Fruit fly (Drosophila melanogaster) whole organism, embryonic: ENCODE data around the gene cbt.

Experiments
- BtbVII ChIP-seq: fragments of 200-800 bp; sonication (Bioruptor generic); optimal IDR thresholded peaks from 3 replicates; lab custom pipeline; 2017; ENCODE audit warnings: missing biosample characterization, mild to moderate bottlenecking, missing genetic modification characterization
- CG10543 ChIP-seq: fragments of 200-800 bp; sonication (Bioruptor generic); optimal IDR thresholded peaks from 3 replicates; lab custom pipeline; 2017; ENCODE audit warnings: missing biosample characterization, mild to moderate bottlenecking, missing genetic modification characterization, moderate library complexity
- CG11723 ChIP-seq: fragments of 200-800 bp; sonication (Bioruptor generic); optimal IDR thresholded peaks from 2 replicates; lab custom pipeline; 2017; ENCODE audit warnings: missing biosample characterization, mild to moderate bottlenecking, missing genetic modification characterization
- CG13296 ChIP-seq: fragments of 200-800 bp; sonication (Bioruptor generic); optimal IDR thresholded peaks from 3 replicates; lab custom pipeline; 2018; ENCODE audit warnings: missing biosample characterization, mild to moderate bottlenecking, missing genetic modification characterization
- CG14014 ChIP-seq: fragments of 200-800 bp; sonication (Bioruptor generic); IDR thresholded peaks from 2 replicates; pipeline ENCODE4 v1.3.6; 2022; ENCODE audit warnings: missing biosample characterization, missing genetic modification characterization
- CG14050 ChIP-seq: fragments of 200-800 bp; sonication (Bioruptor generic); IDR thresholded peaks from 3 replicates; pipeline ENCODE4 v1.3.6; 2022; ENCODE audit warnings: missing biosample characterization, missing genetic modification characterization
- CG15269 ChIP-seq: fragments of 200-800 bp; sonication (Bioruptor generic); optimal IDR thresholded peaks from 2 replicates; lab custom pipeline; 2018; ENCODE audit warnings: missing biosample characterization, mild to moderate bottlenecking, missing genetic modification characterization, moderate library complexity
- CG17359 ChIP-seq: fragments of 200-800 bp; sonication (Bioruptor generic); optimal IDR thresholded peaks from 3 replicates; lab custom pipeline; 2018; ENCODE audit warnings: missing biosample characterization, mild to moderate bottlenecking, missing genetic modification characterization, moderate library complexity
- CG17385 ChIP-seq: fragments of 200-800 bp; sonication (Bioruptor generic); optimal IDR thresholded peaks from 3 replicates; lab custom pipeline; 2018; ENCODE audit warnings: missing biosample characterization, mild to moderate bottlenecking, missing genetic modification characterization
- CG2202 ChIP-seq: fragments of 200-800 bp; sonication (Bioruptor generic); optimal IDR thresholded peaks from 2 replicates; lab custom pipeline; 2018; ENCODE audit warnings: missing biosample characterization, mild to moderate bottlenecking, missing genetic modification characterization
- CG30403 ChIP-seq: fragments of 200-800 bp; sonication (Bioruptor generic); optimal IDR thresholded peaks from 3 replicates; lab custom pipeline; 2016; ENCODE audit warnings: missing biosample characterization, missing genetic modification characterization
- CG3163 ChIP-seq: fragments of 200-800 bp; sonication (Bioruptor generic); optimal IDR thresholded peaks from 3 replicates; lab custom pipeline; 2016; ENCODE audit warnings: missing biosample characterization, missing genetic modification characterization
- CG32767 ChIP-seq: fragments of 200-800 bp; sonication (Bioruptor generic); IDR thresholded peaks from 2 replicates; pipeline ENCODE4 v1.3.6; 2022; ENCODE audit warnings: missing biosample characterization, missing genetic modification characterization
- CG34422 ChIP-seq: fragments of 200-800 bp; sonication (Bioruptor generic); IDR thresholded peaks from 3 replicates; pipeline ENCODE4 v1.3.6; 2022; ENCODE audit warnings: missing biosample characterization, missing genetic modification characterization
- CG4282 ChIP-seq: fragments of 200-800 bp; sonication (Bioruptor generic); optimal IDR thresholded peaks from 2 replicates; lab custom pipeline; 2016; ENCODE audit warnings: missing biosample characterization, missing genetic modification characterization
- CG6765 ChIP-seq: fragments of 200-800 bp; sonication (Bioruptor generic); optimal IDR thresholded peaks from 3 replicates; lab custom pipeline; 2017; ENCODE audit warnings: missing biosample characterization, mild to moderate bottlenecking, missing genetic modification characterization
- CG7271 ChIP-seq: fragments of 200-800 bp; sonication (Bioruptor generic); optimal IDR thresholded peaks from 2 replicates; lab custom pipeline; 2018; ENCODE audit warnings: missing biosample characterization, mild to moderate bottlenecking, missing genetic modification characterization, moderate library complexity
- CG8281 ChIP-seq: fragments of 200-800 bp; sonication (Bioruptor generic); optimal IDR thresholded peaks from 2 replicates; lab custom pipeline; 2018; ENCODE audit warnings: missing biosample characterization, mild to moderate bottlenecking, missing genetic modification characterization, moderate library complexity
- CrebB ChIP-seq: fragments of 200-800 bp; sonication (Bioruptor generic); optimal IDR thresholded peaks from 3 replicates; lab custom pipeline; 2018; ENCODE audit warnings: missing biosample characterization, mild to moderate bottlenecking, missing genetic modification characterization
- Dip3 ChIP-seq: fragments of 200-800 bp; sonication (Bioruptor generic); optimal IDR thresholded peaks from 3 replicates; lab custom pipeline; 2016; ENCODE audit warnings: missing biosample characterization, missing genetic modification characterization
- E2f1 ChIP-seq: fragments of 200-800 bp; sonication (Bioruptor generic); IDR thresholded peaks from 2 replicates; pipeline ENCODE4 v1.3.6; 2022; ENCODE audit warnings: missing biosample characterization, missing genetic modification characterization
- HHEX ChIP-seq: fragments of 200-800 bp; sonication (Bioruptor generic); optimal IDR thresholded peaks from 3 replicates; lab custom pipeline; 2017; ENCODE audit warnings: missing biosample characterization, mild to moderate bottlenecking, missing genetic modification characterization, missing genetic modification reagents
- Hmr ChIP-seq: fragments of 200-800 bp; sonication (Bioruptor generic); optimal IDR thresholded peaks from 3 replicates; lab custom pipeline; 2017; ENCODE audit warnings: mild to moderate bottlenecking, missing biosample characterization, missing genetic modification reagents, missing genetic modification characterization
- Hr3 ChIP-seq: fragments of 200-800 bp; sonication (Bioruptor generic); optimal IDR thresholded peaks from 3 replicates; lab custom pipeline; 2016; ENCODE audit warnings: missing biosample characterization, missing genetic modification characterization
- Hr51 ChIP-seq, 2 experiments: fragments of 200-800 bp; sonication (Bioruptor generic); optimal IDR thresholded peaks; 2 replicates in 1 of 2; 3 replicates in 1 of 2; lab custom pipeline; 2016 to 2018; ENCODE audit warnings: missing biosample characterization in 2 of 2, missing genetic modification characterization in 2 of 2, mild to moderate bottlenecking in 1 of 2, moderate library complexity in 1 of 2
- Lim3 ChIP-seq: fragments of 200-800 bp; sonication (Bioruptor generic); IDR thresholded peaks from 2 replicates; pipeline ENCODE4 v1.3.6; 2022; ENCODE audit warnings: missing biosample characterization, missing genetic modification characterization
- Max ChIP-seq: fragments of 200-800 bp; sonication (Bioruptor generic); optimal IDR thresholded peaks from 2 replicates; lab custom pipeline; 2016; ENCODE audit warnings: missing biosample characterization, mild to moderate bottlenecking, missing genetic modification characterization
- Med ChIP-seq: fragments of 200-800 bp; sonication (Bioruptor generic); peaks from one replicate; lab custom pipeline; 2016; ENCODE audit warnings: missing biosample characterization, missing genetic modification characterization, mild to moderate bottlenecking, inconsistent platforms, moderate library complexity
- Nf-YA ChIP-seq: fragments of 200-800 bp; sonication (Bioruptor generic); IDR thresholded peaks from 2 replicates; pipeline ENCODE4 v1.3.6; 2022; ENCODE audit warnings: missing biosample characterization, missing genetic modification characterization
- Ptx1 ChIP-seq: fragments of 200-800 bp; sonication (Bioruptor generic); IDR thresholded peaks from 2 replicates; pipeline ENCODE4 v1.3.6; 2022; ENCODE audit warnings: missing biosample characterization, missing genetic modification characterization
- Vsx1 ChIP-seq: fragments of 200-800 bp; sonication (Bioruptor generic); optimal IDR thresholded peaks from 2 replicates; lab custom pipeline; 2017; ENCODE audit warnings: missing biosample characterization, mild to moderate bottlenecking, missing genetic modification characterization, missing genetic modification reagents
- aop ChIP-seq: fragments of 200-800 bp; sonication (Bioruptor generic); IDR thresholded peaks from 2 replicates; pipeline ENCODE4 v1.3.6; 2022; ENCODE audit warnings: missing biosample characterization, missing genetic modification characterization
- crol ChIP-seq: fragments of 200-800 bp; sonication (Bioruptor generic); IDR thresholded peaks from 2 replicates; pipeline ENCODE4 v1.3.6; 2022; ENCODE audit warnings: missing biosample characterization, missing genetic modification characterization
- disco-r ChIP-seq: fragments of 200-800 bp; sonication (Bioruptor generic); optimal IDR thresholded peaks from 2 replicates; lab custom pipeline; 2016; ENCODE audit warnings: missing biosample characterization, missing genetic modification characterization
- ewg ChIP-seq: fragments of 200-800 bp; sonication (Bioruptor generic); optimal IDR thresholded peaks from 3 replicates; lab custom pipeline; 2017; ENCODE audit warnings: mild to moderate bottlenecking, missing biosample characterization, missing genetic modification reagents, missing genetic modification characterization
- exex ChIP-seq: fragments of 200-800 bp; sonication (Bioruptor generic); optimal IDR thresholded peaks from 4 replicates; lab custom pipeline; 2018; ENCODE audit warnings: missing biosample characterization, mild to moderate bottlenecking, missing genetic modification characterization, moderate library complexity
- gro ChIP-seq: fragments of 200-800 bp; sonication (Bioruptor generic); optimal IDR thresholded peaks from 2 replicates; lab custom pipeline; 2016; ENCODE audit warnings: missing biosample characterization, missing genetic modification characterization
- gsb ChIP-seq: fragments of 200-800 bp; sonication (Bioruptor generic); IDR thresholded peaks from 2 replicates; pipeline ENCODE4 v1.3.6; 2022; ENCODE audit warnings: missing biosample characterization, missing genetic modification characterization
- hbn ChIP-seq: fragments of 200-800 bp; sonication (Bioruptor generic); IDR thresholded peaks from 2 replicates; pipeline ENCODE4 v1.3.6; 2022; ENCODE audit warnings: missing biosample characterization, missing genetic modification characterization; ENCODE audit not compliant: partially characterized antibody
- pfk ChIP-seq: fragments of 200-800 bp; sonication (Bioruptor generic); optimal IDR thresholded peaks from 2 replicates; lab custom pipeline; 2018; ENCODE audit warnings: missing biosample characterization, mild to moderate bottlenecking, missing genetic modification characterization, moderate library complexity
- phol ChIP-seq: fragments of 200-800 bp; sonication (Bioruptor generic); optimal IDR thresholded peaks from 3 replicates; lab custom pipeline; 2018; ENCODE audit warnings: missing biosample characterization, mild to moderate bottlenecking, missing genetic modification characterization, moderate library complexity
- prd ChIP-seq, 3 experiments: fragments of >200 bp in 2 of 3; fragments of 200-800 bp in 1 of 3; sonication (Bioruptor generic) in 1 of 3; optimal IDR thresholded peaks in 2 of 3; IDR thresholded peaks in 1 of 3; 2 replicates in 2 of 3; 3 replicates in 1 of 3; pipeline versions ENCODE4 v1.3.6 to Lab custom; 2017 to 2022; ENCODE audit warnings: missing biosample characterization in 1 of 3, missing genetic modification characterization in 1 of 3
- pros ChIP-seq: fragments of 200-800 bp; sonication (Bioruptor generic); optimal IDR thresholded peaks from 3 replicates; lab custom pipeline; 2019; ENCODE audit warnings: missing biosample characterization, mild to moderate bottlenecking, missing genetic modification characterization, moderate library complexity
- salm ChIP-seq: fragments of 200-800 bp; sonication (Bioruptor generic); optimal IDR thresholded peaks from 2 replicates; lab custom pipeline; 2018; ENCODE audit warnings: missing biosample characterization, mild to moderate bottlenecking, missing genetic modification characterization
- sens ChIP-seq: fragments of 200-800 bp; sonication (Bioruptor generic); peaks from one replicate; lab custom pipeline; 2016; ENCODE audit warnings: missing biosample characterization, missing genetic modification characterization
- sens-2 ChIP-seq: fragments of 200-800 bp; sonication (Bioruptor generic); IDR thresholded peaks from 2 replicates; pipeline ENCODE4 v1.3.6; 2022; ENCODE audit warnings: missing biosample characterization, missing genetic modification characterization
- sim ChIP-seq: fragments of 200-800 bp; sonication (Bioruptor generic); IDR thresholded peaks from 2 replicates; pipeline ENCODE4 v1.3.6; 2022; ENCODE audit warnings: missing biosample characterization, missing genetic modification characterization
- slbo ChIP-seq: fragments of 200-800 bp; sonication (Bioruptor generic); IDR thresholded peaks from 2 replicates; pipeline ENCODE4 v1.3.6; 2022; ENCODE audit warnings: missing biosample characterization, missing genetic modification characterization
- sob ChIP-seq: fragments of 200-800 bp; sonication (Bioruptor generic); IDR thresholded peaks from 2 replicates; pipeline ENCODE4 v1.3.6; 2022; ENCODE audit warnings: missing biosample characterization, missing genetic modification characterization
- tx ChIP-seq: fragments of 200-800 bp; sonication (Bioruptor generic); optimal IDR thresholded peaks from 2 replicates; lab custom pipeline; 2016; ENCODE audit warnings: missing biosample characterization, missing genetic modification characterization

Gene cbt

dm6 chr2L:478749-479482, 572 bp downstream of the cbt start (continued):
- no peak for TF ChIP-seq CG32767 (GFP tag; lab: Robert Waterston, UW)
- TF ChIP-seq tx = no peak
- no peak for TF ChIP-seq Lim3 (GFP tag; lab: Robert Waterston, UW)
- TF ChIP-seq Med (GFP tag; lab: Kevin White, UChicago) = peak; percentile 91
- TF ChIP-seq CG30403 = no peak
- TF ChIP-seq CG14050 = no peak
- no peak for TF ChIP-seq aop (GFP tag; lab: Robert Waterston, UW)
- TF ChIP-seq gsb (GFP tag; lab: Robert Waterston, UW) = no peak
- no peak for TF ChIP-seq Vsx1
- TF ChIP-seq crol (GFP tag; lab: Robert Waterston, UW) = no peak
- peak; percentile 27 for TF ChIP-seq CG17385 (GFP tag; lab: Kevin White, UChicago)
- no peak for TF ChIP-seq slbo (GFP tag; lab: Robert Waterston, UW)
- TF ChIP-seq CG4282 (GFP tag; lab: Kevin White, UChicago) = no peak
- TF ChIP-seq sim (GFP tag; lab: Robert Waterston, UW) = no peak
- peak; percentile 68 for TF ChIP-seq HHEX (GFP tag; lab: Kevin White, UChicago)
- no peak for TF ChIP-seq CG34422 (GFP tag; lab: Robert Waterston, UW)
- TF ChIP-seq E2f1 = no peak
- no peak for TF ChIP-seq Hr3 (GFP tag; lab: Kevin White, UChicago)
- TF ChIP-seq disco-r (GFP tag; lab: Kevin White, UChicago) = no peak
- peak; percentile 62 for TF ChIP-seq BtbVII
- TF ChIP-seq CG2202 = no peak
- TF ChIP-seq prd (optimal IDR thresholded peaks at IDR 0.05; lab: Kevin White, UChicago) = no peak
- TF ChIP-seq prd (GFP tag; IDR thresholded peaks at IDR 0.05; lab: Robert Waterston, UW) = no peak
- peak; percentile 66 for TF ChIP-seq CG15269 (tag; lab: Kevin White, UChicago)
- TF ChIP-seq salm (tag; lab: Kevin White, UChicago) = peak; percentile 47
- peak; percentile 54 for TF ChIP-seq CG6765 (GFP tag; lab: Kevin White, UChicago)
- TF ChIP-seq phol (tag; lab: Kevin White, UChicago) = no peak
- TF ChIP-seq Max (GFP tag; lab: Kevin White, UChicago) = peak; percentile 59
- no peak for TF ChIP-seq ewg (GFP tag; lab: Kevin White, UChicago)
- peak; percentile 88 for TF ChIP-seq sens (GFP tag; lab: Kevin White, UChicago)
- TF ChIP-seq pros (GFP tag; lab: Kevin White, UChicago) = peak; percentile 100
- TF ChIP-seq CG13296 (GFP tag; lab: Kevin White, UChicago) = peak; percentile 76
- TF ChIP-seq pfk = peak; percentile 58
- peak; percentile 47 for TF ChIP-seq CG3163 (GFP tag; lab: Kevin White, UChicago)
- TF ChIP-seq CG14014 = no peak
- no peak for TF ChIP-seq Hr51 (GFP tag; optimal IDR thresholded peaks at IDR 0.05; lab: Kevin White, UChicago)
- TF ChIP-seq Hmr (GFP tag; lab: Kevin White, UChicago) = peak; percentile 61
- peak; percentile 42 for TF ChIP-seq CG11723 (GFP tag; lab: Kevin White, UChicago)
- TF ChIP-seq CG10543 (GFP tag; lab: Kevin White, UChicago) = peak; percentile 96
- TF ChIP-seq gro (GFP tag; lab: Kevin White, UChicago) = peak; percentile 37
- TF ChIP-seq Dip3 (GFP tag; lab: Kevin White, UChicago) = peak; percentile 3
- TF ChIP-seq exex = peak; percentile 5
- peak; percentile 3 for TF ChIP-seq CG8281 (tag; lab: Kevin White, UChicago)
- TF ChIP-seq sens-2 = no peak
- no peak for TF ChIP-seq hbn (GFP tag; lab: Robert Waterston, UW)
- no peak for TF ChIP-seq CG7271 (tag; lab: Kevin White, UChicago)
- no peak for TF ChIP-seq Ptx1 (GFP tag; lab: Robert Waterston, UW)
- TF ChIP-seq CG17359 (tag; lab: Kevin White, UChicago) = peak; percentile 35
- TF ChIP-seq CrebB (tag; lab: Kevin White, UChicago) = no peak
- no peak for TF ChIP-seq Nf-YA (GFP tag; lab: Robert Waterston, UW)
- TF ChIP-seq sob = no peak
